Worm (Caenorhabditis elegans): ENCODE measurements around the gene kgb-1.

ce11 chrIV:373963-374362 lies 35.9 kb downstream of the kgb-1 start:
- TF ChIP-seq lin-39 (tag; optimal IDR thresholded peaks at IDR 0.05), result no peak
- no peak for TF ChIP-seq nhr-12 (tag; optimal IDR thresholded peaks at IDR 0.05)
- TF ChIP-seq rnt-1 (tag; optimal IDR thresholded peaks at IDR 0.05), result no peak
